Fruit fly (Drosophila melanogaster) whole organism, pupa: Measurements from ENCODE around the gene CG43673.

Experiments used
- CG10348 ChIP-seq: fragments of 200-800 bp; sonication (Bioruptor generic); IDR thresholded peaks from 2 replicates; pipeline ENCODE4 v1.3.6; 2022; ENCODE audit warnings: missing biosample characterization, missing genetic modification characterization
- CG12605 ChIP-seq: fragments of 200-800 bp; sonication (Bioruptor generic); IDR thresholded peaks from 2 replicates; pipeline ENCODE4 v1.3.6; 2022; ENCODE audit warnings: missing biosample characterization, missing genetic modification characterization
- CG13204 ChIP-seq: fragments of 200-800 bp; sonication (Bioruptor generic); optimal IDR thresholded peaks from 2 replicates; lab custom pipeline; 2018; ENCODE audit warnings: missing biosample characterization, mild to moderate bottlenecking, missing genetic modification characterization, moderate library complexity
- CG14655 ChIP-seq: fragments of 200-800 bp; sonication (Bioruptor generic); optimal IDR thresholded peaks from 3 replicates; lab custom pipeline; 2017; ENCODE audit warnings: mild to moderate bottlenecking, missing biosample characterization, missing genetic modification reagents, missing genetic modification characterization
- CG15710 ChIP-seq: fragments of 200-800 bp; sonication (Bioruptor generic); optimal IDR thresholded peaks from 2 replicates; lab custom pipeline; 2018; ENCODE audit warnings: missing biosample characterization, mild to moderate bottlenecking, missing genetic modification characterization, moderate library complexity
- CG17806 ChIP-seq: fragments of 200-800 bp; sonication (Bioruptor generic); optimal IDR thresholded peaks from 2 replicates; lab custom pipeline; 2018; ENCODE audit warnings: missing biosample characterization, mild to moderate bottlenecking, missing genetic modification characterization, moderate library complexity
- CG32121 ChIP-seq: fragments of 200-800 bp; sonication (Bioruptor generic); IDR thresholded peaks from 2 replicates; pipeline ENCODE4 v1.3.6; 2022; ENCODE audit warnings: missing biosample characterization, missing genetic modification characterization
- CG34367 ChIP-seq: fragments of 200-800 bp; sonication (Bioruptor generic); optimal IDR thresholded peaks from 2 replicates; lab custom pipeline; 2018; ENCODE audit warnings: missing biosample characterization, mild to moderate bottlenecking, missing genetic modification characterization
- CG4496 ChIP-seq: fragments of 200-800 bp; sonication (Bioruptor generic); IDR thresholded peaks from 3 replicates; pipeline ENCODE4 v1.3.6; 2022; ENCODE audit warnings: missing biosample characterization, missing genetic modification characterization
- CG8159 ChIP-seq: fragments of 200-800 bp; sonication (Bioruptor generic); optimal IDR thresholded peaks from 3 replicates; lab custom pipeline; 2018; ENCODE audit warnings: missing biosample characterization, mild to moderate bottlenecking, missing genetic modification characterization, moderate library complexity
- CG8301 ChIP-seq: fragments of 200-800 bp; sonication (Bioruptor generic); optimal IDR thresholded peaks from 2 replicates; lab custom pipeline; 2018; ENCODE audit warnings: missing biosample characterization, mild to moderate bottlenecking, missing genetic modification characterization
- CG9948 ChIP-seq: fragments of 200-800 bp; sonication (Bioruptor generic); optimal IDR thresholded peaks from 2 replicates; lab custom pipeline; 2018; ENCODE audit warnings: missing biosample characterization, mild to moderate bottlenecking, missing genetic modification characterization, moderate library complexity
- D1 ChIP-seq: fragments of 200-800 bp; sonication (Bioruptor generic); optimal IDR thresholded peaks from 2 replicates; lab custom pipeline; 2018; ENCODE audit warnings: missing biosample characterization, mild to moderate bottlenecking, missing genetic modification characterization, moderate library complexity
- EcR ChIP-seq: fragments of 200-800 bp; sonication (Bioruptor generic); optimal IDR thresholded peaks from 3 replicates; lab custom pipeline; 2019; ENCODE audit warnings: missing biosample characterization, missing genetic modification characterization, mild to moderate bottlenecking, moderate library complexity, missing genetic modification reagents
- Ets98B ChIP-seq: fragments of 200-800 bp; sonication (Bioruptor generic); IDR thresholded peaks from 2 replicates; pipeline ENCODE4 v1.3.6; 2022; ENCODE audit warnings: missing biosample characterization, missing genetic modification characterization
- Pif1A ChIP-seq: fragments of 200-800 bp; sonication (Bioruptor generic); optimal IDR thresholded peaks from 3 replicates; lab custom pipeline; 2016; ENCODE audit warnings: missing biosample characterization, missing genetic modification characterization
- Pif1B ChIP-seq: fragments of 200-800 bp; sonication (Bioruptor generic); optimal IDR thresholded peaks from 3 replicates; lab custom pipeline; 2016; ENCODE audit warnings: missing biosample characterization, missing genetic modification characterization
- Snoo ChIP-seq: fragments of 200-800 bp; sonication (Bioruptor generic); optimal IDR thresholded peaks from 3 replicates; lab custom pipeline; 2017; ENCODE audit warnings: missing biosample characterization, mild to moderate bottlenecking, missing genetic modification characterization, inconsistent platforms
- fd96Ca ChIP-seq: fragments of 200-800 bp; sonication (Bioruptor generic); IDR thresholded peaks from 3 replicates; pipeline ENCODE4 v1.3.6; 2022; ENCODE audit warnings: missing biosample characterization, missing genetic modification characterization
- gl ChIP-seq: fragments of 200-800 bp; sonication (Bioruptor generic); optimal IDR thresholded peaks from 2 replicates; lab custom pipeline; 2018; ENCODE audit warnings: missing biosample characterization, mild to moderate bottlenecking, missing genetic modification characterization
- rn ChIP-seq: fragments of 200-800 bp; sonication (Bioruptor generic); IDR thresholded peaks from 2 replicates; pipeline ENCODE4 v1.3.6; 2022; ENCODE audit warnings: missing biosample characterization, missing genetic modification characterization

The CG43673 gene

dm6 chrX:15766395-15766866 is 12.5 kb upstream of the CG43673 start, which contains the start of gene CG8952:
CG8952 (minus strand) TSS chrX:15766445.
- no peak for TF ChIP-seq Pif1A
- TF ChIP-seq Pif1B (GFP tag; lab: Kevin White, UChicago), result no peak
- TF ChIP-seq CG15710, result no peak
- no peak for TF ChIP-seq CG12605 (GFP tag; lab: Robert Waterston, UW)
- no peak for TF ChIP-seq CG10348
- no peak for TF ChIP-seq CG14655 (GFP tag; lab: Kevin White, UChicago)
- TF ChIP-seq CG34367 (tag; lab: Kevin White, UChicago), result no peak
- no peak for TF ChIP-seq fd96Ca (GFP tag; lab: Robert Waterston, UW)

dm6 chrX:15769457-15769856 is 9.5 kb upstream of the CG43673 start, which contains the start of gene CG33172:
CG33172 (plus strand) TSS chrX:15769664.
- TF ChIP-seq CG9948, result no peak

DNA sequence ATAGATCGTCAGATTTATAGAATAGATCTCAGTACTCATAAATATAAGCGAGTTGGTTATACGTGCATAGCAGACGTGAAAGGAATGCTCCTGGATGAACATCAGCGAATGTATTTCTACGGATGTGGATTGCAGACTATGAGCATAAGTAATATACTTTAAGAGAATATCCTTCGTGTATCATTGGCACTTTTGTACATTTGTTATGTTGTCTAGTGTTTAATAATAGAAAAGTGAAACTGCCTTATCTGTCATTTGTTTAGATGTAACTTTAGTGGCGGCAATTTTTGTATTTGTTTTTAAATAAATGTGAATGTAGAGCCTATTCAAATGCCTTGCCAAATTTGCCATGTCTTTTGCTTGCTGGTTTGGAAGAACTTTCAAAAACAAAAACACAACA is 6.3 kb upstream of the CG43673 start, which contains the start of gene CG43672:
TSS of gene CG43672 (plus strand) at position 301 of the 400 bp plus-strand sequence.
- TF ChIP-seq fd96Ca (GFP tag; lab: Robert Waterston, UW), result no peak
- no peak for TF ChIP-seq CG15710
- no peak for TF ChIP-seq CG4496 (GFP tag; lab: Robert Waterston, UW)
- TF ChIP-seq CG34367 (tag; lab: Kevin White, UChicago), result no peak
- no peak for TF ChIP-seq Pif1B (GFP tag; lab: Kevin White, UChicago)
- no peak for TF ChIP-seq CG17806
- TF ChIP-seq CG32121 (GFP tag; lab: Robert Waterston, UW), result no peak
- TF ChIP-seq gl (tag; lab: Kevin White, UChicago), result no peak
- TF ChIP-seq CG10348, result no peak
- TF ChIP-seq CG12605 (GFP tag; lab: Robert Waterston, UW), result no peak
- no peak for TF ChIP-seq CG13204 (GFP tag; lab: Kevin White, UChicago)
- TF ChIP-seq Ets98B (GFP tag; lab: Robert Waterston, UW), result no peak
- TF ChIP-seq CG14655 (GFP tag; lab: Kevin White, UChicago), result no peak
- TF ChIP-seq Snoo (tag; lab: Kevin White, UChicago), result no peak
- no peak for TF ChIP-seq D1
- TF ChIP-seq Pif1A, result no peak
- TF ChIP-seq rn (GFP tag; lab: Robert Waterston, UW), result no peak

- TF ChIP-seq Pif1A (no peak), rn (GFP tag; lab: Robert Waterston, UW) (no peak), CG8159 (no peak), fd96Ca (GFP tag; lab: Robert Waterston, UW) (no peak)
Measured at dm6 chrX:15783610-15784009, 4.7 kb downstream of the CG43673 start, which contains the start of gene Efhc1.1. Efhc1.1 (minus strand) TSS chrX:15783710.

- no peak for TF ChIP-seq CG15710
- no peak for TF ChIP-seq CG14655 (GFP tag; lab: Kevin White, UChicago)
- no peak for TF ChIP-seq Pif1B (GFP tag; lab: Kevin White, UChicago)
- no peak for TF ChIP-seq CG12605 (GFP tag; lab: Robert Waterston, UW)
- no peak for TF ChIP-seq CG17806
- no peak for TF ChIP-seq D1
- TF ChIP-seq CG34367 (tag; lab: Kevin White, UChicago), result no peak
- TF ChIP-seq CG9948, result no peak
- TF ChIP-seq EcR (GFP tag; lab: Kevin White, UChicago), result no peak
- TF ChIP-seq Ets98B (GFP tag; lab: Robert Waterston, UW), result no peak
Measured at dm6 chrX:15785429-15786239, 6.7 kb downstream of the CG43673 start, which contains the start of the genes Paf-AHalpha and mRpS30. Paf-AHalpha (minus strand) TSS chrX:15785583. mRpS30 (plus strand) TSS chrX:15786047.

DNA sequence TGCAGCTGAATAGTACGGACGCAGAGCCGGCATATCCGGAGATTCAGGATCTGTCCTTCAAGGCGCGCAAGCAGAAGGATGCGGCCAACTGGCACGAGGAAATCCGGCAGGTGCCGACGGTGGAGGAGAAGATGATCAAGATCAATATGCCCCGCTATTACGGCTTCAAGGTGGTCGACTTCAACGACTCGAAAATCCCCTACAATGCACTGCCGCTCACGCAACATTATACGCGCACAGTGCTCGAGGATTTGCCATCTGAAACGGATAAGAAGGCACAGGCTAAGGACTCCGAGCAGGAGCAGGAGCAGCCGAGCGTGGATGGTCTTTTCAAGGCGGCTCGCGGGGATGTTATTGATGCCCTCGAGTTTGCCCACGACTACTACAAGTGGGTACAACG is 7.3 kb downstream of the CG43673 start:
- TF ChIP-seq CG15710 (no peak), rn (GFP tag; lab: Robert Waterston, UW) (no peak), gl (tag; lab: Kevin White, UChicago) (no peak), Snoo (tag; lab: Kevin White, UChicago) (no peak), Pif1A (no peak), CG14655 (GFP tag; lab: Kevin White, UChicago) (no peak), CG9948 (no peak), D1 (no peak), CG8301 (tag; lab: Kevin White, UChicago) (no peak), CG12605 (GFP tag; lab: Robert Waterston, UW) (no peak), CG10348 (no peak), CG13204 (GFP tag; lab: Kevin White, UChicago) (no peak), Pif1B (GFP tag; lab: Kevin White, UChicago) (no peak), fd96Ca (GFP tag; lab: Robert Waterston, UW) (no peak), Ets98B (GFP tag; lab: Robert Waterston, UW) (no peak)
